Worm (Caenorhabditis elegans) whole organism, L1 larva: Measurements from ENCODE around the gene ttbk-8.2.

Experiments used
- C34B4.2 ChIP-seq: sonication (generic microtip); optimal IDR thresholded peaks from 2 replicates; lab custom pipeline; 2017; ENCODE audit warnings: mild to moderate bottlenecking, missing genetic modification characterization, missing compliant biosample characterization
- F16B12.6 ChIP-seq: fragments of 150-350 bp; optimal IDR thresholded peaks from 2 replicates; lab custom pipeline; 2014; ENCODE audit warnings: missing biosample characterization, missing genetic modification characterization
- alr-1 ChIP-seq: fragments of 200-800 bp; sonication (Bioruptor generic); optimal IDR thresholded peaks from 2 replicates; lab custom pipeline; 2018; ENCODE audit warnings: borderline replicate concordance, mild to moderate bottlenecking, missing genetic modification characterization, missing compliant biosample characterization
- blmp-1 ChIP-seq: fragments of 150-350 bp; optimal IDR thresholded peaks from 2 replicates; lab custom pipeline; 2014; ENCODE audit warnings: missing biosample characterization, missing genetic modification characterization
- ceh-63 ChIP-seq: fragments of 200-800 bp; sonication (Bioruptor generic); optimal IDR thresholded peaks from 2 replicates; lab custom pipeline; 2018; ENCODE audit warnings: mild to moderate bottlenecking, missing genetic modification characterization, missing compliant biosample characterization
- ceh-8 ChIP-seq: fragments of 200-800 bp; sonication (Bioruptor generic); optimal IDR thresholded peaks from 2 replicates; lab custom pipeline; 2018; ENCODE audit warnings: mild to moderate bottlenecking, missing genetic modification characterization, moderate library complexity, missing compliant biosample characterization
- ceh-82 ChIP-seq, 3 experiments: fragments of 150-350 bp in 1 of 3; sonication (generic microtip) in 2 of 3; optimal IDR thresholded peaks; 2 replicates each; lab custom pipeline; 2014 to 2017; ENCODE audit warnings: missing biosample characterization in 3 of 3, missing genetic modification characterization in 3 of 3
- dpl-1 ChIP-seq, 3 experiments: fragments of 150-350 bp in 2 of 3; sonication (generic microtip) in 1 of 3; optimal IDR thresholded peaks; 2 replicates each; lab custom pipeline; 2014 to 2017; ENCODE audit warnings: missing biosample characterization in 3 of 3, missing genetic modification characterization in 3 of 3, missing genetic modification reagents in 3 of 3
- dsc-1 ChIP-seq: sonication (generic microtip); optimal IDR thresholded peaks from 2 replicates; lab custom pipeline; 2016; ENCODE audit warnings: mild to moderate bottlenecking, missing genetic modification characterization, missing compliant biosample characterization
- efl-1 ChIP-seq, 4 experiments: fragments of 150-350 bp; optimal IDR thresholded peaks in 3 of 4; peaks in 1 of 4; 1 replicate in 1 of 4; 2 replicates in 3 of 4; lab custom pipeline; 2014; ENCODE audit warnings: missing biosample characterization in 2 of 4, missing genetic modification characterization in 2 of 4, missing genetic modification reagents in 2 of 4
- egl-27 ChIP-seq, 2 experiments: fragments of 150-350 bp in 1 of 2; sonication (generic microtip); optimal IDR thresholded peaks; 3 replicates each; lab custom pipeline; 2017 to 2018; ENCODE audit warnings: missing biosample characterization in 2 of 2, missing genetic modification characterization in 2 of 2, missing genetic modification reagents in 2 of 2
- elt-2 ChIP-seq: sonication (generic microtip); optimal IDR thresholded peaks from 2 replicates; lab custom pipeline; 2016; ENCODE audit warnings: missing genetic modification characterization, mild to moderate bottlenecking, inconsistent platforms, missing compliant biosample characterization, missing genetic modification reagents
- ets-5 ChIP-seq: fragments of 200-800 bp; sonication (Bioruptor generic); IDR thresholded peaks from 2 replicates; pipeline ENCODE4 v1.3.6; 2022; ENCODE audit warnings: missing genetic modification characterization, missing compliant biosample characterization
- fkh-10 ChIP-seq: sonication (generic microtip); optimal IDR thresholded peaks from 2 replicates; lab custom pipeline; 2017; ENCODE audit warnings: missing biosample characterization, missing genetic modification reagents, missing genetic modification characterization
- fos-1 ChIP-seq: fragments of 150-350 bp; optimal IDR thresholded peaks from 2 replicates; lab custom pipeline; 2014; ENCODE audit warnings: missing biosample characterization, missing genetic modification characterization
- grh-1 ChIP-seq: fragments of 200-800 bp; sonication (Bioruptor generic); IDR thresholded peaks from 2 replicates; pipeline ENCODE4 v1.3.6; 2022; ENCODE audit warnings: missing genetic modification reagents, missing genetic modification characterization, missing compliant biosample characterization
- hlh-4 ChIP-seq: sonication (generic microtip); optimal IDR thresholded peaks from 2 replicates; lab custom pipeline; 2016; ENCODE audit warnings: mild to moderate bottlenecking, missing genetic modification characterization, missing compliant biosample characterization
- irx-1 ChIP-seq: sonication (generic microtip); optimal IDR thresholded peaks from 2 replicates; lab custom pipeline; 2016; ENCODE audit warnings: missing genetic modification characterization, missing compliant biosample characterization
- isw-1 ChIP-seq: fragments of 200-800 bp; sonication (Bioruptor generic); IDR thresholded peaks from 2 replicates; pipeline ENCODE4 v1.3.6; 2022; ENCODE audit warnings: missing genetic modification characterization, missing compliant biosample characterization
- lin-13 ChIP-seq: fragments of 150-350 bp; optimal IDR thresholded peaks from 2 replicates; lab custom pipeline; 2014; ENCODE audit warnings: missing biosample characterization, missing genetic modification reagents, missing genetic modification characterization
- lin-14 ChIP-seq: fragments of 200-800 bp; sonication (Bioruptor generic); optimal IDR thresholded peaks from 2 replicates; lab custom pipeline; 2018; ENCODE audit warnings: mild to moderate bottlenecking, missing genetic modification characterization, moderate library complexity, missing compliant biosample characterization
- lin-35 ChIP-seq, 2 experiments: fragments of 150-350 bp; optimal IDR thresholded peaks; 2 replicates each; lab custom pipeline; 2014; ENCODE audit warnings: missing biosample characterization in 2 of 2, missing genetic modification characterization in 2 of 2, missing genetic modification reagents in 2 of 2
- lin-39 ChIP-seq: fragments of 150-350 bp; optimal IDR thresholded peaks from 2 replicates; lab custom pipeline; 2014; ENCODE audit warnings: missing biosample characterization, missing genetic modification reagents, missing genetic modification characterization
- lir-3 ChIP-seq: sonication (generic microtip); optimal IDR thresholded peaks from 2 replicates; lab custom pipeline; 2016; ENCODE audit warnings: mild to moderate bottlenecking, missing genetic modification characterization, moderate library complexity, missing compliant biosample characterization; ENCODE audit not compliant: poor library complexity
- lsy-2 ChIP-seq, 2 experiments: fragments of 150-350 bp; optimal IDR thresholded peaks; 2 replicates each; lab custom pipeline; 2014; ENCODE audit warnings: missing biosample characterization in 2 of 2, missing genetic modification characterization in 2 of 2
- mab-9 ChIP-seq: fragments of 200-800 bp; sonication (Bioruptor generic); IDR thresholded peaks from 2 replicates; pipeline ENCODE4 v1.3.6; 2022; ENCODE audit warnings: missing genetic modification reagents, missing genetic modification characterization, missing compliant biosample characterization
- mef-2 ChIP-seq: fragments of 150-350 bp; optimal IDR thresholded peaks from 2 replicates; lab custom pipeline; 2014; ENCODE audit warnings: missing biosample characterization, missing genetic modification characterization
- nhr-12 ChIP-seq: sonication (generic microtip); optimal IDR thresholded peaks from 2 replicates; lab custom pipeline; 2017; ENCODE audit warnings: missing biosample characterization, missing genetic modification characterization
- nhr-20 ChIP-seq: sonication (generic microtip); optimal IDR thresholded peaks from 2 replicates; lab custom pipeline; 2016; ENCODE audit warnings: mild to moderate bottlenecking, missing genetic modification characterization, missing compliant biosample characterization
- nhr-237 ChIP-seq: fragments of 150-350 bp; optimal IDR thresholded peaks from 2 replicates; lab custom pipeline; 2014; ENCODE audit warnings: missing biosample characterization, missing genetic modification characterization
- nhr-28 ChIP-seq: fragments of 150-350 bp; optimal IDR thresholded peaks from 2 replicates; lab custom pipeline; 2014; ENCODE audit warnings: missing biosample characterization, missing genetic modification characterization
- nhr-77 ChIP-seq: fragments of 150-350 bp; optimal IDR thresholded peaks from 2 replicates; lab custom pipeline; 2014; ENCODE audit warnings: missing biosample characterization, missing genetic modification characterization
- nhr-90 ChIP-seq: sonication (generic microtip); optimal IDR thresholded peaks from 2 replicates; lab custom pipeline; 2016; ENCODE audit warnings: mild to moderate bottlenecking, missing genetic modification characterization, missing compliant biosample characterization; ENCODE audit not compliant: poor library complexity
- pax-3 ChIP-seq: fragments of 200-800 bp; sonication (Bioruptor generic); optimal IDR thresholded peaks from 2 replicates; lab custom pipeline; 2018; ENCODE audit warnings: mild to moderate bottlenecking, missing genetic modification characterization, moderate library complexity, missing compliant biosample characterization
- pqm-1 ChIP-seq: sonication (generic microtip); optimal IDR thresholded peaks from 3 replicates; lab custom pipeline; 2017; ENCODE audit warnings: missing biosample characterization, missing genetic modification characterization
- skn-1 ChIP-seq: fragments of 150-350 bp; optimal IDR thresholded peaks from 2 replicates; lab custom pipeline; 2014; ENCODE audit warnings: missing biosample characterization, missing genetic modification characterization
- snpc-4 ChIP-seq: fragments of 150-350 bp; optimal IDR thresholded peaks from 2 replicates; lab custom pipeline; 2014; ENCODE audit warnings: missing biosample characterization, missing genetic modification characterization
- sox-4 ChIP-seq: sonication (generic microtip); optimal IDR thresholded peaks from 2 replicates; lab custom pipeline; 2016; ENCODE audit warnings: missing genetic modification characterization, missing compliant biosample characterization
- sup-37 ChIP-seq: fragments of 200-800 bp; sonication (Bioruptor generic); optimal IDR thresholded peaks from 2 replicates; lab custom pipeline; 2018; ENCODE audit warnings: mild to moderate bottlenecking, missing genetic modification characterization, missing compliant biosample characterization
- swsn-7 ChIP-seq: sonication (generic microtip); optimal IDR thresholded peaks from 2 replicates; lab custom pipeline; 2016; ENCODE audit warnings: missing genetic modification characterization, missing compliant biosample characterization
- tlp-1 ChIP-seq: fragments of 150-350 bp; optimal IDR thresholded peaks from 2 replicates; lab custom pipeline; 2014; ENCODE audit warnings: missing biosample characterization, missing genetic modification characterization
- unc-30 ChIP-seq: sonication (generic microtip); optimal IDR thresholded peaks from 2 replicates; lab custom pipeline; 2017; ENCODE audit warnings: missing biosample characterization, missing genetic modification characterization
- unc-86 ChIP-seq: sonication (generic microtip); optimal IDR thresholded peaks from 2 replicates; lab custom pipeline; 2016; ENCODE audit warnings: missing genetic modification characterization, missing compliant biosample characterization
- unc-98 ChIP-seq: fragments of 200-800 bp; sonication (Bioruptor generic); IDR thresholded peaks from 2 replicates; pipeline ENCODE4 v1.3.6; 2022; ENCODE audit warnings: missing genetic modification characterization, missing compliant biosample characterization
- xbp-1 ChIP-seq: sonication (generic microtip); optimal IDR thresholded peaks from 2 replicates; lab custom pipeline; 2016; ENCODE audit warnings: missing genetic modification characterization, missing compliant biosample characterization
- zag-1 ChIP-seq: fragments of 150-350 bp; optimal IDR thresholded peaks from 2 replicates; lab custom pipeline; 2014; ENCODE audit warnings: missing biosample characterization, missing genetic modification characterization
- zip-4 ChIP-seq: fragments of 200-800 bp; sonication (Bioruptor generic); optimal IDR thresholded peaks from 2 replicates; lab custom pipeline; 2018; ENCODE audit warnings: mild to moderate bottlenecking, missing genetic modification characterization, moderate library complexity, missing compliant biosample characterization
- ztf-4 ChIP-seq: fragments of 150-350 bp; optimal IDR thresholded peaks from 2 replicates; lab custom pipeline; 2014; ENCODE audit warnings: missing biosample characterization, missing genetic modification characterization

Gene ttbk-8.2

ce11 chrIV:5587964-5588860, 43.5 kb upstream of the ttbk-8.2 start:
- no peak for TF ChIP-seq unc-86 (tag; lab: Kevin White, UChicago)
- peak; percentile 26 for TF ChIP-seq skn-1 (tag; lab: Kevin White, UChicago)
- TF ChIP-seq snpc-4 (tag; lab: Kevin White, UChicago) = peak; percentile 32
- peak in 1 of 2 experiments; percentile 7 for TF ChIP-seq lin-35 (GFP tag; optimal IDR thresholded peaks at IDR 0.05; lab: Kevin White, UChicago)
- TF ChIP-seq ceh-82 (tag; optimal IDR thresholded peaks at IDR 0.05; lab: Kevin White, UChicago) = no peak
- no peak for TF ChIP-seq sox-4 (tag; lab: Kevin White, UChicago)
- no peak for TF ChIP-seq nhr-77
- no peak for TF ChIP-seq xbp-1 (tag; lab: Kevin White, UChicago)
- TF ChIP-seq elt-2 (tag; lab: Kevin White, UChicago) = no peak
- no peak for TF ChIP-seq F16B12.6 (tag; lab: Kevin White, UChicago)
- no peak for TF ChIP-seq efl-1 (optimal IDR thresholded peaks at IDR 0.05; lab: Kevin White, UChicago)
- TF ChIP-seq efl-1 (GFP tag; optimal IDR thresholded peaks at IDR 0.05 in 1 of 2; lab: Kevin White, UChicago) = peak in 1 of 2 experiments; percentile 59
- peak in 1 of 2 experiments; percentile 54 for TF ChIP-seq lsy-2 (tag; optimal IDR thresholded peaks at IDR 0.05; lab: Kevin White, UChicago)
- no peak for TF ChIP-seq ets-5 (GFP tag; lab: Robert Waterston, UW)

ce11 chrIV:5590120-5590519, 41.6 kb upstream of the ttbk-8.2 start:
- TF ChIP-seq zag-1 (tag; lab: Kevin White, UChicago) (no peak), lin-39 (no peak), pqm-1 (tag; lab: Kevin White, UChicago) (no peak), irx-1 (tag; lab: Kevin White, UChicago) (no peak), ceh-63 (GFP tag; lab: Kevin White, UChicago) (no peak), lin-35 (GFP tag; optimal IDR thresholded peaks at IDR 0.05; lab: Kevin White, UChicago) (peak in 1 of 2 experiments; percentile 79), mab-9 (GFP tag; lab: Robert Waterston, UW) (no peak), grh-1 (no peak), lin-13 (GFP tag; lab: Kevin White, UChicago) (peak; percentile 33), ztf-4 (no peak), zip-4 (GFP tag; lab: Kevin White, UChicago) (no peak), unc-86 (tag; lab: Kevin White, UChicago) (no peak), C34B4.2 (tag; lab: Kevin White, UChicago) (no peak), pax-3 (tag; lab: Kevin White, UChicago) (no peak), ceh-82 (tag; optimal IDR thresholded peaks at IDR 0.05; lab: Kevin White, UChicago) (peak in 1 of 3 experiments; percentile 28), ets-5 (GFP tag; lab: Robert Waterston, UW) (no peak), hlh-4 (tag; lab: Kevin White, UChicago) (no peak), nhr-28 (tag; lab: Kevin White, UChicago) (no peak), isw-1 (GFP tag; lab: Robert Waterston, UW) (no peak), egl-27 (tag; optimal IDR thresholded peaks at IDR 0.05; lab: Kevin White, UChicago) (no peak), fos-1 (tag; lab: Kevin White, UChicago) (no peak), swsn-7 (tag; lab: Kevin White, UChicago) (no peak), dpl-1 (GFP tag; optimal IDR thresholded peaks at IDR 0.05; lab: Kevin White, UChicago) (peak in 1 of 3 experiments; percentile 5), tlp-1 (no peak), lir-3 (no peak), sup-37 (GFP tag; lab: Kevin White, UChicago) (no peak), unc-98 (no peak), alr-1 (no peak), nhr-90 (tag; lab: Kevin White, UChicago) (no peak), fkh-10 (GFP tag; lab: Kevin White, UChicago) (no peak), nhr-20 (tag; lab: Kevin White, UChicago) (peak; percentile 61), ceh-8 (GFP tag; lab: Kevin White, UChicago) (no peak), nhr-237 (no peak), dsc-1 (tag; lab: Kevin White, UChicago) (no peak), nhr-12 (tag; lab: Kevin White, UChicago) (no peak), F16B12.6 (tag; lab: Kevin White, UChicago) (no peak), blmp-1 (peak; percentile 6), mef-2 (tag; lab: Kevin White, UChicago) (no peak), lin-14 (peak; percentile 74), unc-30 (no peak), lsy-2 (tag; optimal IDR thresholded peaks at IDR 0.05; lab: Kevin White, UChicago) (peak; percentile 40 to 70)
